Fruit fly (Drosophila melanogaster) whole organism, embryonic: Measurements from ENCODE around the gene bab2.

Experiments used
- Asciz ChIP-seq: fragments of 200-800 bp; sonication (Bioruptor generic); optimal IDR thresholded peaks from 2 replicates; lab custom pipeline; 2017; ENCODE audit warnings: missing biosample characterization, mild to moderate bottlenecking, missing genetic modification characterization, missing genetic modification reagents
- Atf6 ChIP-seq: fragments of 200-800 bp; sonication (Bioruptor generic); IDR thresholded peaks from 2 replicates; pipeline ENCODE4 v1.3.6; 2022; ENCODE audit warnings: missing biosample characterization, missing genetic modification characterization
- CG1024 ChIP-seq: fragments of 200-800 bp; sonication (Bioruptor generic); IDR thresholded peaks from 2 replicates; pipeline ENCODE4 v1.3.6; 2022; ENCODE audit warnings: missing biosample characterization, missing genetic modification characterization
- CG10267 ChIP-seq: fragments of 200-800 bp; sonication (Bioruptor generic); optimal IDR thresholded peaks from 2 replicates; lab custom pipeline; 2018; ENCODE audit warnings: missing biosample characterization, mild to moderate bottlenecking, missing genetic modification characterization, moderate library complexity
- CG11093 ChIP-seq: fragments of 200-800 bp; sonication (Bioruptor generic); IDR thresholded peaks from 3 replicates; pipeline ENCODE4 v1.3.6; 2022; ENCODE audit warnings: missing biosample characterization, missing genetic modification characterization
- CG11456 ChIP-seq: fragments of 200-800 bp; sonication (Bioruptor generic); IDR thresholded peaks from 3 replicates; pipeline ENCODE4 v1.3.6; 2022; ENCODE audit warnings: missing biosample characterization, missing genetic modification characterization
- CG12299 ChIP-seq: fragments of 200-800 bp; sonication (Bioruptor generic); optimal IDR thresholded peaks from 2 replicates; lab custom pipeline; 2018; ENCODE audit warnings: missing biosample characterization, mild to moderate bottlenecking, missing genetic modification characterization
- CG12744 ChIP-seq: fragments of 200-800 bp; sonication (Bioruptor generic); optimal IDR thresholded peaks from 2 replicates; lab custom pipeline; 2016; ENCODE audit warnings: missing biosample characterization, missing genetic modification characterization
- CG17186 ChIP-seq: fragments of 200-800 bp; sonication (Bioruptor generic); optimal IDR thresholded peaks from 3 replicates; lab custom pipeline; 2017; ENCODE audit warnings: missing biosample characterization, missing genetic modification reagents, missing genetic modification characterization
- CG18011 ChIP-seq: fragments of 200-800 bp; sonication (Bioruptor generic); optimal IDR thresholded peaks from 2 replicates; lab custom pipeline; 2017; ENCODE audit warnings: missing biosample characterization, missing genetic modification characterization, mild to moderate bottlenecking, moderate library complexity, missing genotype
- CG18262 ChIP-seq: fragments of 200-800 bp; optimal IDR thresholded peaks from 3 replicates; lab custom pipeline; 2019; ENCODE audit warnings: missing biosample characterization, mild to moderate bottlenecking, missing genetic modification characterization, moderate library complexity
- CG2116 ChIP-seq: fragments of 200-800 bp; sonication (Bioruptor generic); optimal IDR thresholded peaks from 3 replicates; lab custom pipeline; 2018; ENCODE audit warnings: missing biosample characterization, mild to moderate bottlenecking, missing genetic modification characterization
- CG2129 ChIP-seq: fragments of 200-800 bp; sonication (Bioruptor generic); IDR thresholded peaks from 2 replicates; pipeline ENCODE4 v1.3.6; 2022; ENCODE audit warnings: missing biosample characterization, missing genetic modification characterization; ENCODE audit not compliant: partially characterized antibody
- CG32772 ChIP-seq: fragments of 200-800 bp; sonication (Bioruptor generic); IDR thresholded peaks from 2 replicates; pipeline ENCODE4 v1.3.6; 2022; ENCODE audit warnings: missing biosample characterization, missing genetic modification characterization
- CG4617 ChIP-seq: fragments of 200-800 bp; sonication (Bioruptor generic); optimal IDR thresholded peaks from 3 replicates; lab custom pipeline; 2016; ENCODE audit warnings: missing biosample characterization, missing genetic modification characterization, borderline replicate concordance
- CG6689 ChIP-seq: fragments of 200-800 bp; sonication (Bioruptor generic); IDR thresholded peaks from 2 replicates; pipeline ENCODE4 v1.3.6; 2022; ENCODE audit warnings: missing biosample characterization, missing genetic modification characterization
- CG7786 ChIP-seq: fragments of 200-800 bp; sonication (Bioruptor generic); optimal IDR thresholded peaks from 2 replicates; lab custom pipeline; 2016; ENCODE audit warnings: missing biosample characterization, missing genetic modification characterization
- CG9817 ChIP-seq: fragments of 200-800 bp; sonication (Bioruptor generic); optimal IDR thresholded peaks from 2 replicates; lab custom pipeline; 2018; ENCODE audit warnings: missing biosample characterization, mild to moderate bottlenecking, missing genetic modification characterization, moderate library complexity
- CHES-1-like ChIP-seq: fragments of 200-800 bp; sonication (Bioruptor generic); optimal IDR thresholded peaks from 2 replicates; lab custom pipeline; 2016; ENCODE audit warnings: missing biosample characterization, missing genetic modification characterization
- D19A ChIP-seq: fragments of 200-800 bp; optimal IDR thresholded peaks from 3 replicates; lab custom pipeline; 2019; ENCODE audit warnings: missing biosample characterization, mild to moderate bottlenecking, missing genetic modification characterization, moderate library complexity
- Dbx ChIP-seq: fragments of 200-800 bp; sonication (Bioruptor generic); IDR thresholded peaks from 3 replicates; pipeline ENCODE4 v1.3.6; 2022; ENCODE audit warnings: missing biosample characterization, missing genetic modification characterization
- Dfd ChIP-seq, 2 experiments: fragments of >200 bp; optimal IDR thresholded peaks; 2 replicates each; lab custom pipeline; 2017; ENCODE audit warnings: missing biosample characterization in 2 of 2, missing genetic modification characterization in 2 of 2
- GATAe ChIP-seq: fragments of 200-800 bp; sonication (Bioruptor generic); conservative IDR thresholded peaks from 2 replicates; pipeline ENCODE4 v1.3.6; 2022; ENCODE audit warnings: missing biosample characterization, missing genetic modification characterization
- HmgD ChIP-seq: fragments of 200-800 bp; sonication (Bioruptor generic); optimal IDR thresholded peaks from 3 replicates; lab custom pipeline; 2016; ENCODE audit warnings: missing biosample characterization, missing genetic modification characterization
- Meics ChIP-seq: fragments of 200-800 bp; sonication (Bioruptor generic); optimal IDR thresholded peaks from 2 replicates; lab custom pipeline; 2017; ENCODE audit warnings: missing biosample characterization, mild to moderate bottlenecking, missing genetic modification characterization
- NK7.1 ChIP-seq: fragments of 200-800 bp; sonication (Bioruptor generic); optimal IDR thresholded peaks from 3 replicates; lab custom pipeline; 2016; ENCODE audit warnings: missing biosample characterization, missing genetic modification characterization
- Nf-YC ChIP-seq: fragments of 200-800 bp; optimal IDR thresholded peaks from 3 replicates; lab custom pipeline; 2019; ENCODE audit warnings: missing biosample characterization, mild to moderate bottlenecking, missing genetic modification characterization, moderate library complexity
- Tbp ChIP-seq: fragments of >200 bp; optimal IDR thresholded peaks from 2 replicates; lab custom pipeline; 2018; ENCODE audit warnings: missing biosample characterization, missing genetic modification characterization
- Usf ChIP-seq: fragments of 200-800 bp; sonication (Bioruptor generic); optimal IDR thresholded peaks from 2 replicates; lab custom pipeline; 2017; ENCODE audit warnings: missing genotype, missing biosample characterization, missing genetic modification characterization
- br ChIP-seq: fragments of >200 bp; optimal IDR thresholded peaks from 2 replicates; lab custom pipeline; 2017
- caup ChIP-seq: fragments of 200-800 bp; sonication (Bioruptor generic); optimal IDR thresholded peaks from 3 replicates; lab custom pipeline; 2017; ENCODE audit warnings: missing biosample characterization, mild to moderate bottlenecking, missing genetic modification characterization, moderate library complexity; ENCODE audit not compliant: severe bottlenecking
- chinmo ChIP-seq: fragments of 200-800 bp; sonication (Bioruptor generic); IDR thresholded peaks from 4 replicates; pipeline ENCODE4 v1.3.6; 2022; ENCODE audit warnings: missing biosample characterization, missing genetic modification characterization; ENCODE audit not compliant: partially characterized antibody
- ems ChIP-seq: fragments of 200-800 bp; sonication (Bioruptor generic); optimal IDR thresholded peaks from 3 replicates; lab custom pipeline; 2016; ENCODE audit warnings: missing biosample characterization, missing genetic modification characterization
- ewg ChIP-seq: fragments of 200-800 bp; sonication (Bioruptor generic); optimal IDR thresholded peaks from 3 replicates; lab custom pipeline; 2017; ENCODE audit warnings: mild to moderate bottlenecking, missing biosample characterization, missing genetic modification reagents, missing genetic modification characterization
- ftz-f1 ChIP-seq: fragments of 200-800 bp; sonication (Bioruptor generic); optimal IDR thresholded peaks from 2 replicates; lab custom pipeline; 2016; ENCODE audit warnings: missing biosample characterization, missing genetic modification characterization
- fu2 ChIP-seq: fragments of 200-800 bp; sonication (Bioruptor generic); optimal IDR thresholded peaks from 2 replicates; lab custom pipeline; 2016; ENCODE audit warnings: missing biosample characterization, missing genetic modification characterization
- gcm ChIP-seq: fragments of 200-800 bp; sonication (Bioruptor generic); optimal IDR thresholded peaks from 2 replicates; lab custom pipeline; 2019; ENCODE audit warnings: missing biosample characterization, mild to moderate bottlenecking, missing genetic modification characterization, moderate library complexity
- grau ChIP-seq: fragments of 200-800 bp; optimal IDR thresholded peaks from 3 replicates; lab custom pipeline; 2019; ENCODE audit warnings: missing biosample characterization, mild to moderate bottlenecking, missing genetic modification characterization, moderate library complexity
- ken ChIP-seq: fragments of 200-800 bp; sonication (Bioruptor generic); IDR thresholded peaks from 3 replicates; pipeline ENCODE4 v1.3.6; 2022; ENCODE audit warnings: missing biosample characterization, missing genetic modification characterization
- mld ChIP-seq: fragments of 200-800 bp; sonication (Bioruptor generic); IDR thresholded peaks from 3 replicates; pipeline ENCODE4 v1.3.6; 2022; ENCODE audit warnings: missing biosample characterization, missing genetic modification characterization; ENCODE audit not compliant: partially characterized antibody
- oc ChIP-seq: fragments of 200-800 bp; sonication (Bioruptor generic); optimal IDR thresholded peaks from 2 replicates; lab custom pipeline; 2018; ENCODE audit warnings: missing biosample characterization, mild to moderate bottlenecking, missing genetic modification characterization, moderate library complexity
- pb ChIP-seq: fragments of 200-800 bp; sonication (Bioruptor generic); optimal IDR thresholded peaks from 3 replicates; lab custom pipeline; 2016; ENCODE audit warnings: missing biosample characterization, missing genetic modification characterization
- peb ChIP-seq: fragments of 200-800 bp; sonication (Bioruptor generic); IDR thresholded peaks from 2 replicates; pipeline ENCODE4 v1.3.6; 2022; ENCODE audit warnings: missing biosample characterization, missing genetic modification characterization
- seq ChIP-seq: fragments of 200-800 bp; sonication (Bioruptor generic); IDR thresholded peaks from 2 replicates; pipeline ENCODE4 v1.3.6; 2022; ENCODE audit warnings: missing biosample characterization, missing genetic modification characterization
- slou ChIP-seq: fragments of 200-800 bp; sonication (Bioruptor generic); optimal IDR thresholded peaks from 3 replicates; lab custom pipeline; 2016; ENCODE audit warnings: missing biosample characterization, missing genetic modification characterization
- sob ChIP-seq: fragments of 200-800 bp; sonication (Bioruptor generic); IDR thresholded peaks from 2 replicates; pipeline ENCODE4 v1.3.6; 2022; ENCODE audit warnings: missing biosample characterization, missing genetic modification characterization
- tio ChIP-seq: fragments of 200-800 bp; sonication (Bioruptor generic); optimal IDR thresholded peaks from 2 replicates; lab custom pipeline; 2017; ENCODE audit warnings: missing biosample characterization, missing genetic modification characterization, inconsistent platforms
- unc-4 ChIP-seq: fragments of 200-800 bp; sonication (Bioruptor generic); IDR thresholded peaks from 2 replicates; pipeline ENCODE4 v1.3.6; 2022; ENCODE audit warnings: missing biosample characterization, missing genetic modification characterization; ENCODE audit not compliant: partially characterized antibody
- yki ChIP-seq: fragments of >200 bp; optimal IDR thresholded peaks from 3 replicates; lab custom pipeline; 2018
- zen ChIP-seq: fragments of 200-800 bp; sonication (Bioruptor generic); optimal IDR thresholded peaks from 3 replicates; lab custom pipeline; 2018; ENCODE audit warnings: missing biosample characterization, mild to moderate bottlenecking, missing genetic modification characterization, moderate library complexity

Gene bab2

DNA sequence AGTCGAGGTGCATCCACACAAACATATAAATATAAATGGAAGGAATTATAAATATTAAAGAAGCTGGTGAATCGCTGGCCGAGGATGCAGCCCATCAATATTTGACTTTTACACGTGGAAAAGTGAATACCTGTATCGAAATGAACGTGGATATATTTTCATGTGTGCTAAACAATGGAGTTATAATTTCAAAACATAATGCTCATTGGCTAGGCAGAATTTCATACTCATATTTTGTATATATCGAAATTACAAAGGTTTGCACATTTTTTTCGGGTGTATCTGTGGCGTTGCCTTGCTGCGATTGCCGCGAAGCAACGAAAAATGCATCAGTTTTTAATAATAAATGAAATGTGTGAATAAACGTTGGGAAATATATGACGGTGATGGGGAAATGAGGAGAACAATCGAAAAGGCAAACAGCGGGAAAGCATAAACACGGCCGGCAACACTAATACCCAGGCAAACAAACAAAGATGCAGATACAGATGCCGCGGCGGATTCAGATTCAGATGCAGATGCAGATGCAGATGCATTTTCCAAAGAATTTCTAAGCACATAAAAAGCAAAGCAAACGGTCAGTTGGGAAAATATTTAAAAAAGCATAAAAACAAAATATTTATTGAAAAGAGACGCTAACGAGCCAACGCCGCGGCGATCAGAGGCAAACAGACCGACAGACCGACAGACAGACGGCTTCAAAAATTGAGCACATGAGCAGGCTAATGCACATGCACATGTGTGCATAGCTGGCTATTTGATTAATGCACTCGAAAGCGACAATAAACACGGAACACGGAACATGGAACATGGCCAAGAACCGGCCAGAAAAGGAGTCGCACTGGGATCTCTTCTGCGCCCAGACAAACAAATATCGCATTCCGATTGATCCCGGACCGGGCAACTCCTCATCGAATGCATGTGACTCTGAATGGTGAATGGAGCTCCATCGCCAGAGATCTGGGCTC lies 79.8 kb downstream of the bab2 start (continued):
- TF ChIP-seq gcm (GFP tag; lab: Kevin White, UChicago) (no peak), tio (GFP tag; lab: Kevin White, UChicago) (no peak), ken (GFP tag; lab: Robert Waterston, UW) (no peak), slou (GFP tag; lab: Kevin White, UChicago) (no peak), CG32772 (peak; percentile 60; the same call in 1 of the 2 replicates), Dfd (GFP tag; optimal IDR thresholded peaks at IDR 0.05; lab: Kevin White, UChicago) (no peak), CG18011 (GFP tag; lab: Kevin White, UChicago) (no peak), CG2129 (GFP tag; lab: Robert Waterston, UW) (no peak), peb (GFP tag; lab: Robert Waterston, UW) (peak; percentile 13; the same call in 1 of the 2 replicates), CG12744 (GFP tag; lab: Kevin White, UChicago) (no peak), ftz-f1 (GFP tag; lab: Kevin White, UChicago) (no peak), Nf-YC (tag; lab: Kevin White, UChicago) (no peak), Meics (GFP tag; lab: Kevin White, UChicago) (no peak), ewg (GFP tag; lab: Kevin White, UChicago) (peak; percentile 29), pb (GFP tag; lab: Kevin White, UChicago) (peak; percentile 14), mld (no peak), zen (tag; lab: Kevin White, UChicago) (peak; percentile 49), sob (GFP tag; lab: Robert Waterston, UW) (no peak), CG11456 (GFP tag; lab: Robert Waterston, UW) (no peak), CG10267 (tag; lab: Kevin White, UChicago) (peak; percentile 75), CG9817 (tag; lab: Kevin White, UChicago) (no peak), Tbp (GFP tag; lab: Kevin White, UChicago) (no peak), CG12299 (tag; lab: Kevin White, UChicago) (no peak), CG11093 (GFP tag; lab: Robert Waterston, UW) (0 out of 3 replicates have a peak, but pooled peaks have one; percentile 13), GATAe (GFP tag; lab: Robert Waterston, UW) (no peak), unc-4 (GFP tag; lab: Robert Waterston, UW) (no peak), yki (lab: Kevin White, UChicago) (no peak), ems (GFP tag; lab: Kevin White, UChicago) (peak; percentile 33), seq (no peak), grau (tag; lab: Kevin White, UChicago) (peak; percentile 33), chinmo (GFP tag; lab: Robert Waterston, UW) (no peak), Dbx (GFP tag; lab: Robert Waterston, UW) (no peak), CG7786 (GFP tag; lab: Kevin White, UChicago) (no peak), CG17186 (GFP tag; lab: Kevin White, UChicago) (no peak), Atf6 (GFP tag; lab: Robert Waterston, UW) (no peak), CG1024 (GFP tag; lab: Robert Waterston, UW) (no peak), CG6689 (GFP tag; lab: Robert Waterston, UW) (peak; percentile 70), CG2116 (GFP tag; lab: Kevin White, UChicago) (no peak), oc (peak; percentile 12), NK7.1 (no peak), fu2 (no peak), D19A (peak; percentile 67), HmgD (GFP tag; lab: Kevin White, UChicago) (no peak), Usf (GFP tag; lab: Kevin White, UChicago) (no peak), CG4617 (no peak), br (lab: Kevin White, UChicago) (no peak), CHES-1-like (GFP tag; lab: Kevin White, UChicago) (no peak), caup (GFP tag; lab: Kevin White, UChicago) (no peak), CG18262 (tag; lab: Kevin White, UChicago) (peak; percentile 92), Asciz (GFP tag; lab: Kevin White, UChicago) (peak; percentile 41)
